Worm (Caenorhabditis elegans) whole organism, early embryonic: Measurements from ENCODE around the gene let-858.

Source experiments
- B0310.2 ChIP-seq: sonication (generic microtip); optimal IDR thresholded peaks from 2 replicates; lab custom pipeline; 2016; ENCODE audit warnings: mild to moderate bottlenecking, missing genetic modification characterization, missing compliant biosample characterization
- F13C5.2 ChIP-seq: sonication (generic microtip); optimal IDR thresholded peaks from 2 replicates; lab custom pipeline; 2017; ENCODE audit warnings: mild to moderate bottlenecking, missing genetic modification characterization, inconsistent platforms, missing compliant biosample characterization
- aly-1 ChIP-seq: sonication (generic microtip); optimal IDR thresholded peaks from 2 replicates; lab custom pipeline; 2016; ENCODE audit warnings: missing genetic modification characterization, missing compliant biosample characterization
- ama-1 ChIP-seq: fragments of 150-350 bp; optimal IDR thresholded peaks from 2 replicates; lab custom pipeline; 2014
- ceh-13 ChIP-seq: fragments of 200-800 bp; sonication (Bioruptor generic); optimal IDR thresholded peaks from 2 replicates; lab custom pipeline; 2018; ENCODE audit warnings: mild to moderate bottlenecking, missing genetic modification characterization, missing compliant biosample characterization
- ceh-36 ChIP-seq: sonication (generic microtip); optimal IDR thresholded peaks from 2 replicates; lab custom pipeline; 2016; ENCODE audit warnings: missing genetic modification characterization, inconsistent platforms, missing compliant biosample characterization
- ets-7 ChIP-seq: sonication (generic microtip); optimal IDR thresholded peaks from 2 replicates; lab custom pipeline; 2016; ENCODE audit warnings: missing genotype, missing genetic modification characterization, missing compliant biosample characterization
- flt-1 ChIP-seq: fragments of 200-800 bp; sonication (Bioruptor generic); IDR thresholded peaks from 2 replicates; pipeline ENCODE4 v1.3.6; 2022; ENCODE audit warnings: missing genetic modification characterization, missing compliant biosample characterization
- hmbx-1 ChIP-seq: sonication (generic microtip); optimal IDR thresholded peaks from 2 replicates; lab custom pipeline; 2016; ENCODE audit warnings: mild to moderate bottlenecking, missing genetic modification characterization, missing compliant biosample characterization
- hmg-4 ChIP-seq: fragments of 200-800 bp; sonication (Bioruptor generic); optimal IDR thresholded peaks from 2 replicates; lab custom pipeline; 2018; ENCODE audit warnings: mild to moderate bottlenecking, missing genetic modification characterization, missing compliant biosample characterization
- hnd-1 ChIP-seq: sonication (generic microtip); optimal IDR thresholded peaks from 2 replicates; lab custom pipeline; 2016; ENCODE audit warnings: missing genetic modification characterization, missing compliant biosample characterization
- pes-1 ChIP-seq: fragments of 200-800 bp; sonication (Bioruptor generic); IDR thresholded peaks from 2 replicates; pipeline ENCODE4 v1.3.6; 2022; ENCODE audit warnings: missing genetic modification reagents, missing genetic modification characterization, missing compliant biosample characterization
- scrt-1 ChIP-seq: fragments of 200-800 bp; sonication (Bioruptor generic); IDR thresholded peaks from 2 replicates; pipeline ENCODE4 v1.3.6; 2022; ENCODE audit warnings: missing genetic modification characterization, missing compliant biosample characterization
- sea-1 ChIP-seq: fragments of 200-800 bp; sonication (Bioruptor generic); conservative IDR thresholded peaks from 2 replicates; pipeline ENCODE4 v1.3.6; 2022; ENCODE audit warnings: missing genetic modification characterization, missing compliant biosample characterization
- tbx-11 ChIP-seq: fragments of 200-800 bp; sonication (Bioruptor generic); IDR thresholded peaks from 2 replicates; pipeline ENCODE4 v1.3.6; 2022; ENCODE audit warnings: missing genetic modification characterization, missing compliant biosample characterization
- tbx-37 ChIP-seq: fragments of 200-800 bp; sonication (Bioruptor generic); conservative IDR thresholded peaks from 2 replicates; pipeline ENCODE4 v1.3.6; 2022; ENCODE audit warnings: missing genetic modification reagents, missing genetic modification characterization, missing compliant biosample characterization
- tra-4 ChIP-seq: sonication (generic microtip); optimal IDR thresholded peaks from 2 replicates; lab custom pipeline; 2017; ENCODE audit warnings: missing genetic modification characterization, missing compliant biosample characterization

let-858 gene

DNA sequence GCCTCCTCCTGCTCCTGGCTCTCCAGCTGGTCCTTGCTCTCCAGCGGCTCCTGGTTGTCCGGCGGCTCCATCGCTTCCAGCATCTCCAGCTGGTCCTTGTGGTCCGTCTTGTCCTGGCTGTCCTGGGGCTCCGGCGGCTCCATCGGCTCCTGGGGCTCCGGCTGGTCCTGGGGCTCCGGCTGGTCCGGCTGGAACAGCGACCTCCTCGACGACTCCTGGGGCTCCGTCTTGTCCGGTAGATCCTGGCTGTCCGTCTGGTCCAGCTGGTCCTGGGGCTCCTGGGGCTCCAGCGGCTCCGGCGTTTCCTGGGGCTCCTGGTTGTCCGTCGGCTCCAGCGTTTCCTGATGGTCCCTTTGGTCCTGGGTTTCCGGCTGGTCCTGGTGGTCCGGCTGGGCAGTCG lies 6.4 kb upstream of the let-858 start:
- TF ChIP-seq tra-4 (tag; lab: Kevin White, UChicago) = no peak
- no peak for TF ChIP-seq B0310.2
- no peak for TF ChIP-seq hnd-1
- TF ChIP-seq tbx-11 = no peak
- no peak for TF ChIP-seq sea-1 (GFP tag; lab: Robert Waterston, UW)
- TF ChIP-seq ceh-13 (GFP tag; lab: Kevin White, UChicago) = no peak
- no peak for TF ChIP-seq hmg-4
- TF ChIP-seq tbx-37 (GFP tag; lab: Robert Waterston, UW) = no peak
- no peak for TF ChIP-seq hmbx-1 (tag; lab: Kevin White, UChicago)
- no peak for TF ChIP-seq scrt-1
- TF ChIP-seq F13C5.2 (tag; lab: Kevin White, UChicago) = no peak

DNA sequence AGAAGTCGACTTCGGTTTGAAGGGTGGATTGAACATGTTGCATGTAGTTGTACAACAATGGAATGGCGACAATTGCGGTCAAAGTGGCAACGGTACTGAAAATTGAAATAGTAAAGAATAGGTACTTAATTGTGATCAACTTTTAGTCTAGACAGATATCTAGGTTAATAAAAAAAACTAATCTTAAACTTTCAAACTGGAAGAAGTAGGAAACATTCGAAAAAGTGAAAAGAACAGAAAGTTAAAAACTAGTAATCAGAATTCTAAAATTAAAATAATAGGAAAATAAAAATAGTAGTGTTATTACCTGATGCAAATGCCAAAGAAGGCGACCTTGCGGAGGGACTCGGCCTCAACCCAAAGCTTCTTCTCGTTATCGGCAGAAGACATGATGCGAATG lies 5.7 kb upstream of the let-858 start:
- no peak for TF ChIP-seq ceh-36
- no peak for TF ChIP-seq ceh-13 (GFP tag; lab: Kevin White, UChicago)
- TF ChIP-seq tbx-11 = no peak
- no peak for TF ChIP-seq hmbx-1 (tag; lab: Kevin White, UChicago)
- no peak for TF ChIP-seq B0310.2

DNA sequence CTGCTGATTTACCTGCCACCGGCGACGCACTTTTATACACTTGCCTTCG lies 5.5 kb upstream of the let-858 start, which contains the start of gene ram-2:
TSS of gene ram-2 (minus strand) at position 47 of the 49 bp plus-strand sequence.
- no peak for TF ChIP-seq tbx-37 (GFP tag; lab: Robert Waterston, UW)
- TF ChIP-seq hmbx-1 (tag; lab: Kevin White, UChicago) = no peak
- no peak for TF ChIP-seq ama-1 (lab: Kevin White, UChicago)
- TF ChIP-seq aly-1 (tag; lab: Kevin White, UChicago) = no peak
- no peak for TF ChIP-seq ets-7 (tag; lab: Kevin White, UChicago)
- no peak for TF ChIP-seq scrt-1

DNA sequence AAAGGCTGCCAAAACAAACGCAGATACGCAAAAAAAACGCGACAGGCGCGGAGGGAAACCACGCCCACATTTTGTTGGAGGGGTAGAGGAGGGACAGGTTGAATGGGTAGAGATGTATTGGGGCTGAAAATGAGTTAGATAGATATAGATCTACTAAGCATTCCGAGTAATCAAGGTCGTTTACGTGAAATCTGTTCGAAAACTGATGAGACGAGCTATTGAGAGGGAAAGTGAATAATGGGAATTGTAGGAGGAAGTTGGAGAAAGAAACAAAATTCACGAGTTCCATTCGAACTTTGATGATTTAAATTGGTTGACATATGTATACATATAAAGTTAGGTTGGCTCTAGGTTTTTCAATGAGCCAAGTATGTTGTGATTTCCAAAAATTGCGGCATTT lies 5.3 kb upstream of the let-858 start:
- TF ChIP-seq ama-1 (lab: Kevin White, UChicago) (no peak), hnd-1 (no peak), scrt-1 (no peak), ceh-13 (GFP tag; lab: Kevin White, UChicago) (no peak), ets-7 (tag; lab: Kevin White, UChicago) (no peak)

DNA sequence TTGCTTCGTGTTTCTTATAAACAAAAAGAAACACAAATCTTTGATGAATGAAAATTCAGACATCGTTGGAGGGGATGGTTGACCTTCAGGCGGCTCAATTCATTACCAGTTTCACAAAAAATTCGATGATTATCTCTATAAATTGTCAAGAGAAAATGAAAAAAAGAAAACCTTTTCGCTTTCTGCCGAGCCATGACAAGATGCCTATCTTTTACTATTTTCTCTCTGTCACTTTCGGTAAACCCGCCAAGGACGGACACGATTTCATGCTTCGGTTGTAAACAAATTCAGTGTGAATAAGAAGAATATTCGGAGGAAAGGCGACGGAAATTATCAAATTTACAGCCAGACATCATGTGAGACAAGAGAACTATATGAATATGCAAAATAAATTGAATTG lies 1.5 kb upstream of the let-858 start:
- no peak for TF ChIP-seq ama-1 (lab: Kevin White, UChicago)
- TF ChIP-seq hnd-1 = no peak
- no peak for TF ChIP-seq aly-1 (tag; lab: Kevin White, UChicago)
- TF ChIP-seq hmg-4 = no peak
- no peak for TF ChIP-seq flt-1 (GFP tag; lab: Robert Waterston, UW)
- no peak for TF ChIP-seq tbx-37 (GFP tag; lab: Robert Waterston, UW)
- TF ChIP-seq tbx-11 = no peak
- no peak for TF ChIP-seq sea-1 (GFP tag; lab: Robert Waterston, UW)
- TF ChIP-seq B0310.2 = no peak
- TF ChIP-seq ceh-36 = no peak
- no peak for TF ChIP-seq pes-1 (GFP tag; lab: Robert Waterston, UW)
- TF ChIP-seq tra-4 (tag; lab: Kevin White, UChicago) = no peak
- TF ChIP-seq ets-7 (tag; lab: Kevin White, UChicago) = no peak
- TF ChIP-seq scrt-1 = no peak

DNA sequence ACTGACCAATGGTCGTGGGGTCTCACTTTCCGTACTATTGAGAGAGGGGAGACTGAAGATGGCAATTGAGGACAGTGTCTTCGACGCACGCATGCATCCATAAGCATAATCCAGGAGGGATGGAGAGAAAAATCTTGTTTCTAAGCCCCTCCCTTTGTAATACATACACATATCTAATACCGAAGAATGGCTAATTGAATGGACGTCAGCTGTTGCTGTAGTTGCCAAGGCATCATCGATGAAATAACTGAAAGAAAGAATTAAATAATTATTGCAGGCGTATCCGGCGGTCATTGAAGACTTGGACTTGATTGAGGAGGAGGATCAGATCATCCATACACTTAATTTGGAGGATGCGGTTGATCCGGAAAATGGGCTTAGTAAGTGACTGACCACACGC lies 3.4 kb downstream of the let-858 start, which contains the start of gene F33A8.7:
TSS of gene F33A8.7 (minus strand) at position 101 of the 400 bp plus-strand sequence.
- TF ChIP-seq flt-1 (GFP tag; lab: Robert Waterston, UW) (no peak), ceh-36 (no peak), hnd-1 (no peak), ama-1 (lab: Kevin White, UChicago) (no peak), scrt-1 (no peak), ets-7 (tag; lab: Kevin White, UChicago) (no peak), tbx-37 (GFP tag; lab: Robert Waterston, UW) (no peak), sea-1 (GFP tag; lab: Robert Waterston, UW) (no peak), hmg-4 (no peak), tbx-11 (no peak), ceh-13 (GFP tag; lab: Kevin White, UChicago) (no peak), tra-4 (tag; lab: Kevin White, UChicago) (no peak)

DNA sequence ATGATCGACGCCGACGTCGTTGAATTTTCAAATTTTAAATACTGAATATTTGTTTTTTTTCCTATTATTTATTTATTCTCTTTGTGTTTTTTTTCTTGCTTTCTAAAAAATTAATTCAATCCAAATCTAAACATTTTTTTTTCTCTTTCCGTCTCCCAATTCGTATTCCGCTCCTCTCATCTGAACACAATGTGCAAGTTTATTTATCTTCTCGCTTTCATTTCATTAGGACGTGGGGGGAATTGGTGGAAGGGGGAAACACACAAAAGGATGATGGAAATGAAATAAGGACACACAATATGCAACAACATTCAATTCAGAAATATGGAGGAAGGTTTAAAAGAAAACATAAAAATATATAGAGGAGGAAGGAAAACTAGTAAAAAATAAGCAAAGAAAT lies 5.6 kb downstream of the let-858 start:
- TF ChIP-seq hnd-1 = no peak
- no peak for TF ChIP-seq hmbx-1 (tag; lab: Kevin White, UChicago)
- no peak for TF ChIP-seq ceh-36
- no peak for TF ChIP-seq tbx-37 (GFP tag; lab: Robert Waterston, UW)
- no peak for TF ChIP-seq F13C5.2 (tag; lab: Kevin White, UChicago)
- no peak for TF ChIP-seq sea-1 (GFP tag; lab: Robert Waterston, UW)
- no peak for TF ChIP-seq ets-7 (tag; lab: Kevin White, UChicago)
- no peak for TF ChIP-seq tra-4 (tag; lab: Kevin White, UChicago)
- TF ChIP-seq scrt-1 = no peak
- TF ChIP-seq tbx-11 = no peak
- TF ChIP-seq hmg-4 = no peak
- no peak for TF ChIP-seq ceh-13 (GFP tag; lab: Kevin White, UChicago)
- no peak for TF ChIP-seq ama-1 (lab: Kevin White, UChicago)
- TF ChIP-seq aly-1 (tag; lab: Kevin White, UChicago) = no peak

DNA sequence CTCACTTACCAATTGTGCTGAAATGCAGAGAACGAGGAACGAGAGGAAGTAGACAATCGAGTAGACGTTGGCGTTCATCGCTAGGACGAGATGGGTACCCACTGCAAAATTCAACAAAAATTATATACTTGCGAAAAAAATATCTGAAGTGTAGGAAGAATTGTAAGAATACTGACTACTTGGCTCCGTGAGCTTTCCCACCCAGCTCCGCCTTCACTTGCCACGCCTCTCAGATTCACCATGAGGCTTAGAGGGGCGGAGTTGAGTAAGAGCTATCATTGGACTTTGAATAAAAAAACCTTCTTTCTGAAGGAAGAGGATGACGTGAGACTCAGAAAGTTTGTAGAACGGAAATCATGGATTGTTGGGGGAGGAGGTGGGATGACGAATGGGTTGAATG lies 8.1 kb downstream of the let-858 start, which contains the start of gene nlp-18:
TSS of gene nlp-18 (minus strand) at position 101 of the 400 bp plus-strand sequence.
- no peak for TF ChIP-seq ets-7 (tag; lab: Kevin White, UChicago)
- no peak for TF ChIP-seq sea-1 (GFP tag; lab: Robert Waterston, UW)
- TF ChIP-seq hnd-1 = no peak

DNA sequence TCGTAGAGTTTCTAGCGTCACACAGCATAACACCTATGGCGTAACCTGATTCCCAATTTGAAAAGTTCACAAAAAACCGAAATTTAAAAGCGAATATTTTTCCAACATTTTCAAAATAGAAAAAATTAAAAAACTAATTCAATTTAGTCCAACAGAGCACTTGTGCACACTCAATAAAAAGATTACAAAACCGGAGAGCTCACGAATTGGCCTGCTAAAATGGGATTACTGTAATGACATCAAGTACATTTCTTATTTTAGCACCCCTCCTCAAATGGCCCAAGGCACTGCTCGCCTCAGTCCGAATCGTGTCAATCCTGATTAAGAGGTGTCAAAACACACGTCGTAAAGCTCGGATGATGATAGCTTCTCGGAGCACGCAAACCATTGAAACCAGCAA lies 10.6 kb downstream of the let-858 start:
- TF ChIP-seq hmg-4 (no peak), hmbx-1 (tag; lab: Kevin White, UChicago) (no peak), aly-1 (tag; lab: Kevin White, UChicago) (no peak), ets-7 (tag; lab: Kevin White, UChicago) (no peak), scrt-1 (no peak), ama-1 (lab: Kevin White, UChicago) (no peak), ceh-36 (no peak), ceh-13 (GFP tag; lab: Kevin White, UChicago) (no peak), tbx-37 (GFP tag; lab: Robert Waterston, UW) (no peak), sea-1 (GFP tag; lab: Robert Waterston, UW) (no peak), F13C5.2 (tag; lab: Kevin White, UChicago) (no peak), hnd-1 (no peak), B0310.2 (no peak), pes-1 (GFP tag; lab: Robert Waterston, UW) (no peak), tbx-11 (no peak), tra-4 (tag; lab: Kevin White, UChicago) (no peak), flt-1 (GFP tag; lab: Robert Waterston, UW) (no peak)
